Worm (Caenorhabditis elegans): ENCODE results near the gene F38B2.4.
A peak's percentile ranks its signal among the peaks of the same experiment; 100 is the strongest.

Gene F38B2.4

DNA sequence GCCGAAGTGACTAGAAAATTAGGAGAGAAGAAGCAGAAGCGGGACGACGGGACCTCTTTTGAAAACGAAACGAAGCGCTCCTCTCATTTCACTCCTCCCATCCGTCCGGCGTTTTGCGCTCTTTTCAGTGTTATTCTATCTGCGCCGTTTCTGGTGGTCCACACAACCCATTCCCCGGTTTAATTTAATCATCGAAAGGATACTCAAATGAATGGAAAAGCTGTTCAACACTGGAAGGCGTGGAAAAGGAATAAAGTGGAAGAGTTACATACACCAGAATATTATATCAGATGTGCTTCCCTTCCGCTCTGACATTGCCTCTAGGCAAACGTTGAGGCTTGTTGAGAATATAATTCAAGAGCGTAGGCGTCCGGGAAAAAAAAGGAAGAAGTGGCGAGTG is 42.5 kb downstream of the F38B2.4 start:
- TF ChIP-seq pha-4 (tag; optimal IDR thresholded peaks at IDR 0.05), result no peak
- no peak for TF ChIP-seq ZK546.5 (tag; optimal IDR thresholded peaks at IDR 0.05)
- no peak for TF ChIP-seq elt-3 (tag; optimal IDR thresholded peaks at IDR 0.05)
- TF ChIP-seq hmg-11 (tag; optimal IDR thresholded peaks at IDR 0.05), result peak; percentile 13

ce11 chrX:11243604-11244003 is 43.9 kb downstream of the F38B2.4 start:
- TF ChIP-seq fkh-10 (GFP tag; optimal IDR thresholded peaks at IDR 0.05) (no peak), zag-1 (tag; optimal IDR thresholded peaks at IDR 0.05) (no peak), hmg-11 (tag; optimal IDR thresholded peaks at IDR 0.05) (no peak), lin-15B (tag; optimal IDR thresholded peaks at IDR 0.05) (no peak), skn-1 (tag; optimal IDR thresholded peaks at IDR 0.05) (no peak)

ce11 chrX:11241479-11241878 is 46.0 kb downstream of the F38B2.4 start:
- TF ChIP-seq nhr-67 (tag; optimal IDR thresholded peaks at IDR 0.05), result no peak
- peak; percentile 14 for TF ChIP-seq hmg-11 (tag; optimal IDR thresholded peaks at IDR 0.05)
- peak; percentile 21 for TF ChIP-seq nfya-1 (tag; optimal IDR thresholded peaks at IDR 0.05; ENCODE audit: insufficient read depth)

ce11 chrX:11240585-11241115 is 46.9 kb downstream of the F38B2.4 start, which contains the start of gene C34F6.10:
C34F6.10 (minus strand) TSS chrX:11240635.
- TF ChIP-seq nfya-1 (tag; optimal IDR thresholded peaks at IDR 0.05; ENCODE audit: insufficient read depth) (peak; percentile 5), lsy-12 (tag; optimal IDR thresholded peaks at IDR 0.05) (peak; percentile 16), lin-39 (tag; optimal IDR thresholded peaks at IDR 0.05) (peak; percentile 1), unc-39 (tag; optimal IDR thresholded peaks at IDR 0.05) (no peak), ama-1 (optimal IDR thresholded peaks at IDR 0.05) (peak; percentile 5)
